In the genomic region with DNA sequence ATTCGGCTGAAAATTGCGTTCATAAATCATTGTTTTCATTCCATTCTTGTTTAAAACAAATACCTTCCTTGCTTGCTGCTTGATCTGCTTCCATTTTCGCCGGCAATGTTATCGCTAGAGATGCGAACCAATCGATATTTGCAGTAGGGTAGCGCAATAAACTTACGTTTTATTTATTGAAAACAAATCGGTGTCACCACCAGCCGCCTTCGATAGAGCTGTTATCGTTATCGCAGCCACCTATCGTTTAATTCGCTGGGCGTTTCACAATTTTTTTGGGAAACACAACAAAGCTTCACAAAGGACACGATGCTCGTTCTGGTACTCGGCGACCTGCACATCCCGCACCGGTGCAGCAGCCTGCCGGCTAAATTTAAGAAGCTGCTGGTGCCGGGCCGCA, we compare ENCODE assay signal across 1 fruit fly cellular context.
TF ChIP-seq lines count a peak whose summit lies in the region.

A gene (minus strand): TSS at position 124 of the 400 bp plus-strand sequence.
A gene (plus strand): TSS at position 213 of the 400 bp plus-strand sequence.

TF ChIP-seq in whole organism, embryonic, 481 proteins besides CTCF, POLR2A, EP300 and RAD21 (continued from another document and continues in another):
- no peak for TF ChIP-seq CG6254 (GFP tag; optimal IDR thresholded peaks at IDR 0.05; lab: Kevin White, UChicago)
- TF ChIP-seq bsh (GFP tag; optimal IDR thresholded peaks at IDR 0.05; lab: Kevin White, UChicago), result peak in 1 of 2 experiments; percentile 28
- no peak for TF ChIP-seq Meics (GFP tag; optimal IDR thresholded peaks at IDR 0.05; lab: Kevin White, UChicago)
- no peak for TF ChIP-seq toy (GFP tag; IDR thresholded peaks at IDR 0.05; lab: Robert Waterston, UW)
- TF ChIP-seq row (GFP tag; IDR thresholded peaks at IDR 0.05; lab: Robert Waterston, UW), result peak; percentile 65
- no peak for TF ChIP-seq wdn (GFP tag; IDR thresholded peaks at IDR 0.05; lab: Robert Waterston, UW)
- no peak for TF ChIP-seq Atf3 (GFP tag; optimal IDR thresholded peaks at IDR 0.05; lab: Kevin White, UChicago)
- TF ChIP-seq CG7963 (GFP tag; IDR thresholded peaks at IDR 0.05; lab: Robert Waterston, UW; ENCODE audit: partially characterized antibody), result peak; percentile 96
- no peak for TF ChIP-seq Blimp-1 (GFP tag; optimal IDR thresholded peaks at IDR 0.05; lab: Kevin White, UChicago)
- TF ChIP-seq abd-A (tag; optimal IDR thresholded peaks at IDR 0.05; lab: Kevin White, UChicago), result no peak
- no peak for TF ChIP-seq Bdp1 (GFP tag; optimal IDR thresholded peaks at IDR 0.05; lab: Kevin White, UChicago)
- TF ChIP-seq CG32532 (GFP tag; IDR thresholded peaks at IDR 0.05; lab: Robert Waterston, UW), result peak; percentile 58
- no peak for TF ChIP-seq croc (GFP tag; conservative IDR thresholded peaks at IDR 0.05; lab: Robert Waterston, UW)
- peak; percentile 32 for TF ChIP-seq Bteb2 (GFP tag; optimal IDR thresholded peaks at IDR 0.05; lab: Kevin White, UChicago)
- no peak for TF ChIP-seq trh (GFP tag; optimal IDR thresholded peaks at IDR 0.05; lab: Kevin White, UChicago)
- peak; percentile 61; the same call in 2 of the 3 replicates for TF ChIP-seq ken (GFP tag; IDR thresholded peaks at IDR 0.05; lab: Robert Waterston, UW)
- peak; percentile 56 for TF ChIP-seq B-H2 (GFP tag; optimal IDR thresholded peaks at IDR 0.05; lab: Kevin White, UChicago)
- TF ChIP-seq maf-S (GFP tag; optimal IDR thresholded peaks at IDR 0.05; lab: Kevin White, UChicago), result peak; percentile 31
- TF ChIP-seq CG2120 (GFP tag; optimal IDR thresholded peaks at IDR 0.05; lab: Kevin White, UChicago), result peak; percentile 81
- TF ChIP-seq sr (GFP tag; IDR thresholded peaks at IDR 0.05; lab: Robert Waterston, UW), result no peak
- TF ChIP-seq CG3407 (GFP tag; optimal IDR thresholded peaks at IDR 0.05; lab: Kevin White, UChicago), result no peak
- TF ChIP-seq CG18262 (tag; optimal IDR thresholded peaks at IDR 0.05; lab: Kevin White, UChicago), result no peak
- TF ChIP-seq NfI (GFP tag; optimal IDR thresholded peaks at IDR 0.05; lab: Kevin White, UChicago), result peak; percentile 51
- TF ChIP-seq mam (GFP tag; optimal IDR thresholded peaks at IDR 0.05; lab: Kevin White, UChicago), result peak; percentile 73
- TF ChIP-seq CG9437 (GFP tag; optimal IDR thresholded peaks at IDR 0.05; lab: Kevin White, UChicago), result no peak
- TF ChIP-seq Dek (tag; optimal IDR thresholded peaks at IDR 0.05; lab: Kevin White, UChicago), result no peak
- TF ChIP-seq CG13123 (GFP tag; optimal IDR thresholded peaks at IDR 0.05; lab: Kevin White, UChicago), result no peak
- TF ChIP-seq CG9932 (GFP tag; IDR thresholded peaks at IDR 0.05; lab: Robert Waterston, UW), result peak; percentile 87
- no peak for TF ChIP-seq Ptx1 (GFP tag; IDR thresholded peaks at IDR 0.05; lab: Robert Waterston, UW)
- 0 out of 2 replicates have a peak, but pooled peaks have one; percentile 32 for TF ChIP-seq CG1024 (GFP tag; IDR thresholded peaks at IDR 0.05; lab: Robert Waterston, UW)
- no peak for TF ChIP-seq Oaz (GFP tag; IDR thresholded peaks at IDR 0.05; lab: Robert Waterston, UW)
- TF ChIP-seq CG12219 (GFP tag; optimal IDR thresholded peaks at IDR 0.05; lab: Kevin White, UChicago), result no peak
- peak; percentile 48 for TF ChIP-seq phol (tag; optimal IDR thresholded peaks at IDR 0.05; lab: Kevin White, UChicago)
- no peak for TF ChIP-seq grau (tag; optimal IDR thresholded peaks at IDR 0.05; lab: Kevin White, UChicago)
- TF ChIP-seq NC2β (GFP tag; optimal IDR thresholded peaks at IDR 0.05; lab: Kevin White, UChicago), result peak; percentile 12
- peak; percentile 71; the same call in 2 of the 3 replicates for TF ChIP-seq knrl (GFP tag; IDR thresholded peaks at IDR 0.05; lab: Robert Waterston, UW; ENCODE audit: partially characterized antibody)
- TF ChIP-seq trem (tag; optimal IDR thresholded peaks at IDR 0.05; lab: Kevin White, UChicago), result peak; percentile 61
- TF ChIP-seq dmrt11E (tag; optimal IDR thresholded peaks at IDR 0.05; lab: Kevin White, UChicago), result peak; percentile 11
- no peak for TF ChIP-seq GATAe (GFP tag; conservative IDR thresholded peaks at IDR 0.05; lab: Robert Waterston, UW)
- TF ChIP-seq fd64A (GFP tag; optimal IDR thresholded peaks at IDR 0.05; lab: Kevin White, UChicago), result no peak
- no peak for TF ChIP-seq CG5180 (GFP tag; optimal IDR thresholded peaks at IDR 0.05; lab: Kevin White, UChicago)
- no peak for TF ChIP-seq D (optimal IDR thresholded peaks at IDR 0.05; lab: Kevin White, UChicago)
- no peak for TF ChIP-seq D (GFP tag; optimal IDR thresholded peaks at IDR 0.05; lab: Kevin White, UChicago)
- TF ChIP-seq run (tag; optimal IDR thresholded peaks at IDR 0.05; lab: Kevin White, UChicago), result no peak
- peak; percentile 21 for TF ChIP-seq CG4854 (GFP tag; optimal IDR thresholded peaks at IDR 0.05; lab: Kevin White, UChicago)
- peak; percentile 55 for TF ChIP-seq chn (GFP tag; optimal IDR thresholded peaks at IDR 0.05; lab: Kevin White, UChicago)
- TF ChIP-seq fd3F (GFP tag; optimal IDR thresholded peaks at IDR 0.05; lab: Kevin White, UChicago), result no peak
- TF ChIP-seq CG2199 (GFP tag; IDR thresholded peaks at IDR 0.05; lab: Robert Waterston, UW), result no peak
- TF ChIP-seq NK7.1 (GFP tag; optimal IDR thresholded peaks at IDR 0.05; lab: Kevin White, UChicago), result no peak
- no peak for TF ChIP-seq lola (GFP tag; optimal IDR thresholded peaks at IDR 0.05; lab: Kevin White, UChicago)
- peak; percentile 63 for TF ChIP-seq jumu (GFP tag; optimal IDR thresholded peaks at IDR 0.05; lab: Kevin White, UChicago)
- TF ChIP-seq lilli (GFP tag; optimal IDR thresholded peaks at IDR 0.05; lab: Kevin White, UChicago), result peak; percentile 82
- no peak for TF ChIP-seq caup (GFP tag; optimal IDR thresholded peaks at IDR 0.05; lab: Kevin White, UChicago; ENCODE audit: severe bottlenecking)
- TF ChIP-seq pnt (GFP tag; optimal IDR thresholded peaks at IDR 0.05; lab: Kevin White, UChicago), result no peak
- TF ChIP-seq exex (tag; optimal IDR thresholded peaks at IDR 0.05; lab: Kevin White, UChicago), result no peak
- no peak for TF ChIP-seq PHDP (tag; optimal IDR thresholded peaks at IDR 0.05; lab: Kevin White, UChicago)
- TF ChIP-seq CG4617 (GFP tag; optimal IDR thresholded peaks at IDR 0.05; lab: Kevin White, UChicago; ENCODE audit: borderline replicate concordance), result peak; percentile 74
- TF ChIP-seq CG16813 (GFP tag; IDR thresholded peaks at IDR 0.05; lab: Robert Waterston, UW; ENCODE audit: partially characterized antibody), result peak; percentile 90
- TF ChIP-seq kay (GFP tag; optimal IDR thresholded peaks at IDR 0.05; lab: Kevin White, UChicago), result no peak
- no peak for TF ChIP-seq sqz (GFP tag; optimal IDR thresholded peaks at IDR 0.05; lab: Kevin White, UChicago)
- TF ChIP-seq CG6683 (GFP tag; optimal IDR thresholded peaks at IDR 0.05; lab: Kevin White, UChicago), result no peak
- TF ChIP-seq CG7839 (tag; optimal IDR thresholded peaks at IDR 0.05; lab: Kevin White, UChicago), result no peak
- no peak for TF ChIP-seq CG17802 (tag; optimal IDR thresholded peaks at IDR 0.05; lab: Kevin White, UChicago)
- peak; percentile 18 for TF ChIP-seq gro (GFP tag; optimal IDR thresholded peaks at IDR 0.05; lab: Kevin White, UChicago)
- TF ChIP-seq CG8290 (GFP tag; optimal IDR thresholded peaks at IDR 0.05; lab: Kevin White, UChicago), result no peak
- no peak for TF ChIP-seq CG8290 (tag; optimal IDR thresholded peaks at IDR 0.05; lab: Kevin White, UChicago)
- TF ChIP-seq Sry-δ (GFP tag; optimal IDR thresholded peaks at IDR 0.05; lab: Kevin White, UChicago), result peak; percentile 94
- no peak; the same call in 1 of the 2 replicates for TF ChIP-seq CG7372 (GFP tag; IDR thresholded peaks at IDR 0.05; lab: Robert Waterston, UW)
- TF ChIP-seq nmo (GFP tag; optimal IDR thresholded peaks at IDR 0.05; lab: Kevin White, UChicago), result peak; percentile 3
- no peak for TF ChIP-seq tll (GFP tag; optimal IDR thresholded peaks at IDR 0.05; lab: Kevin White, UChicago)
- no peak for TF ChIP-seq Neu2 (GFP tag; optimal IDR thresholded peaks at IDR 0.05; lab: Kevin White, UChicago; ENCODE audit: borderline replicate concordance)
- no peak for TF ChIP-seq CrebB (tag; optimal IDR thresholded peaks at IDR 0.05; lab: Kevin White, UChicago)
- TF ChIP-seq cg (GFP tag; optimal IDR thresholded peaks at IDR 0.05; lab: Kevin White, UChicago), result no peak
- TF ChIP-seq CG4424 (GFP tag; optimal IDR thresholded peaks at IDR 0.05; lab: Kevin White, UChicago), result no peak
- TF ChIP-seq Ravus (GFP tag; IDR thresholded peaks at IDR 0.05; lab: Robert Waterston, UW), result no peak
- no peak for TF ChIP-seq yki (optimal IDR thresholded peaks at IDR 0.05; lab: Kevin White, UChicago)
- TF ChIP-seq onecut (GFP tag; IDR thresholded peaks at IDR 0.05; lab: Robert Waterston, UW), result no peak
- TF ChIP-seq CG10654 (GFP tag; optimal IDR thresholded peaks at IDR 0.05; lab: Kevin White, UChicago), result peak; percentile 21
- TF ChIP-seq CG1792 (GFP tag; optimal IDR thresholded peaks at IDR 0.05; lab: Kevin White, UChicago), result no peak
- no peak for TF ChIP-seq Dip2 (GFP tag; IDR thresholded peaks at IDR 0.05; lab: Robert Waterston, UW)
- TF ChIP-seq Awh (GFP tag; IDR thresholded peaks at IDR 0.05; lab: Robert Waterston, UW), result no peak
- TF ChIP-seq Kr (GFP tag; optimal IDR thresholded peaks at IDR 0.05; lab: Kevin White, UChicago), result no peak
- TF ChIP-seq Dll (GFP tag; IDR thresholded peaks at IDR 0.05; lab: Robert Waterston, UW; ENCODE audit: partially characterized antibody), result peak; percentile 84
- no peak for TF ChIP-seq Lpt (GFP tag; optimal IDR thresholded peaks at IDR 0.05; lab: Kevin White, UChicago)
- TF ChIP-seq Deaf1 (tag; optimal IDR thresholded peaks at IDR 0.05; lab: Kevin White, UChicago), result no peak
- TF ChIP-seq Optix (GFP tag; IDR thresholded peaks at IDR 0.05; lab: Robert Waterston, UW), result no peak
- no peak for TF ChIP-seq CG31441 (GFP tag; IDR thresholded peaks at IDR 0.05; lab: Robert Waterston, UW)
- peak; percentile 12; the same call in 1 of the 2 replicates for TF ChIP-seq CG32772 (GFP tag; IDR thresholded peaks at IDR 0.05; lab: Robert Waterston, UW)
- TF ChIP-seq gt (GFP tag; IDR thresholded peaks at IDR 0.05; lab: Robert Waterston, UW), result no peak
- TF ChIP-seq CG9215 (GFP tag; IDR thresholded peaks at IDR 0.05; lab: Robert Waterston, UW), result 0 out of 2 replicates have a peak, but pooled peaks have one; percentile 35
- no peak for TF ChIP-seq Trl (optimal IDR thresholded peaks at IDR 0.05; lab: Kevin White, UChicago)
- TF ChIP-seq Trl (GFP tag; optimal IDR thresholded peaks at IDR 0.05; lab: Kevin White, UChicago), result peak; percentile 58
- no peak for TF ChIP-seq pita (GFP tag; optimal IDR thresholded peaks at IDR 0.05; lab: Kevin White, UChicago)
- TF ChIP-seq HLH54F (GFP tag; optimal IDR thresholded peaks at IDR 0.05; lab: Kevin White, UChicago), result peak; percentile 69
- no peak for TF ChIP-seq corto (GFP tag; optimal IDR thresholded peaks at IDR 0.05; lab: Kevin White, UChicago)
- TF ChIP-seq CG10321 (GFP tag; IDR thresholded peaks at IDR 0.05; lab: Robert Waterston, UW), result no peak
- no peak for TF ChIP-seq Hmr (GFP tag; optimal IDR thresholded peaks at IDR 0.05; lab: Kevin White, UChicago)
- no peak for TF ChIP-seq nom (GFP tag; optimal IDR thresholded peaks at IDR 0.05; lab: Kevin White, UChicago)
- peak; percentile 67 for TF ChIP-seq ems (GFP tag; optimal IDR thresholded peaks at IDR 0.05; lab: Kevin White, UChicago)
- peak; percentile 70 for TF ChIP-seq sob (GFP tag; IDR thresholded peaks at IDR 0.05; lab: Robert Waterston, UW)
- TF ChIP-seq CG10209 (GFP tag; optimal IDR thresholded peaks at IDR 0.05; lab: Kevin White, UChicago), result no peak
- no peak for TF ChIP-seq CG31388 (GFP tag; optimal IDR thresholded peaks at IDR 0.05; lab: Kevin White, UChicago)
- TF ChIP-seq CG1529 (GFP tag; optimal IDR thresholded peaks at IDR 0.05; lab: Kevin White, UChicago), result no peak
- TF ChIP-seq CG13624 (GFP tag; optimal IDR thresholded peaks at IDR 0.05; lab: Kevin White, UChicago), result peak; percentile 63
- TF ChIP-seq CG2116 (GFP tag; optimal IDR thresholded peaks at IDR 0.05; lab: Kevin White, UChicago), result peak; percentile 69
- no peak for TF ChIP-seq CG8765 (GFP tag; IDR thresholded peaks at IDR 0.05; lab: Robert Waterston, UW)
- no peak for TF ChIP-seq ro (GFP tag; IDR thresholded peaks at IDR 0.05; lab: Robert Waterston, UW)
- no peak for TF ChIP-seq ssp (GFP tag; IDR thresholded peaks at IDR 0.05; lab: Robert Waterston, UW)
- TF ChIP-seq CkIIα-i1 (GFP tag; IDR thresholded peaks at IDR 0.05; lab: Robert Waterston, UW), result no peak
- TF ChIP-seq Abd-B (GFP tag; optimal IDR thresholded peaks at IDR 0.05; lab: Kevin White, UChicago), result no peak
- no peak for TF ChIP-seq stc (GFP tag; IDR thresholded peaks at IDR 0.05; lab: Robert Waterston, UW)
- TF ChIP-seq CG11398 (GFP tag; optimal IDR thresholded peaks at IDR 0.05; lab: Kevin White, UChicago), result peak; percentile 25
- peak; percentile 53 to 58 for TF ChIP-seq Pdp1 (GFP tag; optimal IDR thresholded peaks at IDR 0.05; lab: Kevin White, UChicago)
- no peak for TF ChIP-seq CG13894 (tag; optimal IDR thresholded peaks at IDR 0.05; lab: Kevin White, UChicago)
- TF ChIP-seq otp (GFP tag; IDR thresholded peaks at IDR 0.05; lab: Robert Waterston, UW), result no peak
- no peak for TF ChIP-seq CG17612 (GFP tag; IDR thresholded peaks at IDR 0.05; lab: Robert Waterston, UW)
- no peak for TF ChIP-seq Stat92E (GFP tag; optimal IDR thresholded peaks at IDR 0.05; lab: Kevin White, UChicago)
- peak; percentile 67 for TF ChIP-seq tin (GFP tag; optimal IDR thresholded peaks at IDR 0.05; lab: Kevin White, UChicago)
- peak; percentile 49 for TF ChIP-seq CG2712 (tag; optimal IDR thresholded peaks at IDR 0.05; lab: Kevin White, UChicago)
- peak; percentile 86 for TF ChIP-seq unc-4 (GFP tag; IDR thresholded peaks at IDR 0.05; lab: Robert Waterston, UW; ENCODE audit: partially characterized antibody)
- TF ChIP-seq CG1602 (GFP tag; optimal IDR thresholded peaks at IDR 0.05; lab: Kevin White, UChicago), result no peak
- no peak for TF ChIP-seq mirr (GFP tag; optimal IDR thresholded peaks at IDR 0.05; lab: Kevin White, UChicago)
- peak; percentile 94 for TF ChIP-seq Ets65A (GFP tag; lab: Kevin White, UChicago)
- no peak for TF ChIP-seq CG9609 (GFP tag; optimal IDR thresholded peaks at IDR 0.05; lab: Kevin White, UChicago)
- peak; percentile 54 for TF ChIP-seq Hsf (GFP tag; optimal IDR thresholded peaks at IDR 0.05; lab: Kevin White, UChicago)
- peak; percentile 70 for TF ChIP-seq CG2129 (GFP tag; IDR thresholded peaks at IDR 0.05; lab: Robert Waterston, UW; ENCODE audit: partially characterized antibody)
- TF ChIP-seq dysf (GFP tag; IDR thresholded peaks at IDR 0.05; lab: Robert Waterston, UW), result peak; percentile 15; the same call in 1 of the 3 replicates
- no peak for TF ChIP-seq CG10431 (GFP tag; optimal IDR thresholded peaks at IDR 0.05; lab: Kevin White, UChicago)
- peak; percentile 76 for TF ChIP-seq E2f2 (GFP tag; IDR thresholded peaks at IDR 0.05; lab: Robert Waterston, UW)
- no peak for TF ChIP-seq dati (GFP tag; IDR thresholded peaks at IDR 0.05; lab: Robert Waterston, UW)
